Fruit fly (Drosophila melanogaster) whole organism, pupa: ENCODE results near the gene CanA-14F.

ENCODE experiments used
- CG32121 ChIP-seq: fragments of 200-800 bp; sonication (Bioruptor generic); IDR thresholded peaks from 2 replicates; pipeline ENCODE4 v1.3.6; 2022; ENCODE audit warnings: missing biosample characterization, missing genetic modification characterization
- EcR ChIP-seq: fragments of 200-800 bp; sonication (Bioruptor generic); optimal IDR thresholded peaks from 3 replicates; lab custom pipeline; 2019; ENCODE audit warnings: missing biosample characterization, missing genetic modification characterization, mild to moderate bottlenecking, moderate library complexity, missing genetic modification reagents
- Snoo ChIP-seq: fragments of 200-800 bp; sonication (Bioruptor generic); optimal IDR thresholded peaks from 3 replicates; lab custom pipeline; 2017; ENCODE audit warnings: missing biosample characterization, mild to moderate bottlenecking, missing genetic modification characterization, inconsistent platforms
- gl ChIP-seq: fragments of 200-800 bp; sonication (Bioruptor generic); optimal IDR thresholded peaks from 2 replicates; lab custom pipeline; 2018; ENCODE audit warnings: missing biosample characterization, mild to moderate bottlenecking, missing genetic modification characterization

- peak; percentile 37 for TF ChIP-seq EcR
- TF ChIP-seq Snoo (tag; lab: Kevin White, UChicago): no peak
- no peak for TF ChIP-seq CG32121 (GFP tag; lab: Robert Waterston, UW)
- no peak for TF ChIP-seq gl (tag; lab: Kevin White, UChicago)
These were observed 20.9 kb upstream of the CanA-14F start for dm6 chrX:16607828-16608227.
